Fruit fly (Drosophila melanogaster) whole organism, embryonic: ENCODE measurements around the gene CheB98a.
A peak's percentile ranks its signal among the peaks of the same experiment; 100 is the strongest.

Experiments used
- B-H2 ChIP-seq: fragments of 200-800 bp; sonication (Bioruptor generic); optimal IDR thresholded peaks from 2 replicates; lab custom pipeline; 2018; ENCODE audit warnings: missing biosample characterization, mild to moderate bottlenecking, missing genetic modification characterization
- CG11093 ChIP-seq: fragments of 200-800 bp; sonication (Bioruptor generic); IDR thresholded peaks from 3 replicates; pipeline ENCODE4 v1.3.6; 2022; ENCODE audit warnings: missing biosample characterization, missing genetic modification characterization
- CG11695 ChIP-seq: fragments of 200-800 bp; sonication (Bioruptor generic); IDR thresholded peaks from 3 replicates; pipeline ENCODE4 v1.3.6; 2022; ENCODE audit warnings: missing biosample characterization, missing genetic modification characterization
- CG11723 ChIP-seq: fragments of 200-800 bp; sonication (Bioruptor generic); optimal IDR thresholded peaks from 2 replicates; lab custom pipeline; 2017; ENCODE audit warnings: missing biosample characterization, mild to moderate bottlenecking, missing genetic modification characterization
- CG12236 ChIP-seq: fragments of 200-800 bp; sonication (Bioruptor generic); optimal IDR thresholded peaks from 2 replicates; lab custom pipeline; 2016; ENCODE audit warnings: missing biosample characterization, missing genetic modification characterization
- CG13775 ChIP-seq: fragments of 200-800 bp; sonication (Bioruptor generic); optimal IDR thresholded peaks from 3 replicates; lab custom pipeline; 2017; ENCODE audit warnings: missing biosample characterization, mild to moderate bottlenecking, missing genetic modification characterization
- CG13894 ChIP-seq: fragments of 200-800 bp; sonication (Bioruptor generic); optimal IDR thresholded peaks from 3 replicates; lab custom pipeline; 2018; ENCODE audit warnings: missing biosample characterization, mild to moderate bottlenecking, missing genetic modification characterization, moderate library complexity
- CG14441 ChIP-seq: fragments of 200-800 bp; sonication (Bioruptor generic); IDR thresholded peaks from 2 replicates; pipeline ENCODE4 v1.3.6; 2022; ENCODE audit warnings: missing biosample characterization, missing genetic modification characterization
- CG17361 ChIP-seq: fragments of 200-800 bp; sonication (Bioruptor generic); IDR thresholded peaks from 3 replicates; pipeline ENCODE4 v1.3.6; 2022; ENCODE audit warnings: missing biosample characterization, missing genetic modification characterization
- CG18599 ChIP-seq: fragments of 200-800 bp; sonication (Bioruptor generic); optimal IDR thresholded peaks from 3 replicates; lab custom pipeline; 2017; ENCODE audit warnings: missing biosample characterization, missing genetic modification characterization, mild to moderate bottlenecking, moderate library complexity, missing genetic modification reagents
- CG30020 ChIP-seq: fragments of 200-800 bp; optimal IDR thresholded peaks from 2 replicates; lab custom pipeline; 2019; ENCODE audit warnings: missing biosample characterization, mild to moderate bottlenecking, missing genetic modification characterization, moderate library complexity
- CG3065 ChIP-seq: fragments of 200-800 bp; sonication (Bioruptor generic); optimal IDR thresholded peaks from 2 replicates; lab custom pipeline; 2016; ENCODE audit warnings: missing biosample characterization, missing genetic modification characterization
- CG31388 ChIP-seq: fragments of 200-800 bp; sonication (Bioruptor generic); optimal IDR thresholded peaks from 2 replicates; lab custom pipeline; 2016; ENCODE audit warnings: missing biosample characterization, missing genetic modification characterization
- CG32532 ChIP-seq: fragments of 200-800 bp; sonication (Bioruptor generic); IDR thresholded peaks from 2 replicates; pipeline ENCODE4 v1.3.6; 2022; ENCODE audit warnings: missing biosample characterization, missing genetic modification characterization
- CG33213 ChIP-seq: fragments of 200-800 bp; sonication (Bioruptor generic); optimal IDR thresholded peaks from 3 replicates; lab custom pipeline; 2016; ENCODE audit warnings: missing biosample characterization, missing genetic modification characterization
- CG3726 ChIP-seq: fragments of 200-800 bp; sonication (Bioruptor generic); IDR thresholded peaks from 3 replicates; pipeline ENCODE4, ENCODE4 v1.3.6; 2022; ENCODE audit warnings: missing biosample characterization, missing genetic modification characterization
- CG4360 ChIP-seq: fragments of 200-800 bp; sonication (Bioruptor generic); IDR thresholded peaks from 2 replicates; pipeline ENCODE4 v1.3.6; 2022; ENCODE audit warnings: missing biosample characterization, missing genetic modification characterization
- CG4707 ChIP-seq: fragments of 200-800 bp; sonication (Bioruptor generic); optimal IDR thresholded peaks from 2 replicates; lab custom pipeline; 2018; ENCODE audit warnings: missing biosample characterization, mild to moderate bottlenecking, missing genetic modification characterization, moderate library complexity
- CG6175 ChIP-seq: fragments of 200-800 bp; sonication (Bioruptor generic); IDR thresholded peaks from 3 replicates; pipeline ENCODE4 v1.3.6; 2022; ENCODE audit warnings: missing biosample characterization, missing genetic modification characterization
- CG6689 ChIP-seq: fragments of 200-800 bp; sonication (Bioruptor generic); IDR thresholded peaks from 2 replicates; pipeline ENCODE4 v1.3.6; 2022; ENCODE audit warnings: missing biosample characterization, missing genetic modification characterization
- CG6854 ChIP-seq: fragments of 200-800 bp; sonication (Bioruptor generic); optimal IDR thresholded peaks from 3 replicates; lab custom pipeline; 2017; ENCODE audit warnings: missing biosample characterization, mild to moderate bottlenecking, missing genetic modification characterization
- CG7357 ChIP-seq: fragments of 200-800 bp; sonication (Bioruptor generic); IDR thresholded peaks from 3 replicates; pipeline ENCODE4 v1.3.6; 2022; ENCODE audit warnings: missing biosample characterization, missing genetic modification characterization
- CG7372 ChIP-seq: fragments of 200-800 bp; sonication (Bioruptor generic); IDR thresholded peaks from 2 replicates; pipeline ENCODE4 v1.3.6; 2022; ENCODE audit warnings: missing biosample characterization, missing genetic modification characterization
- CG8281 ChIP-seq: fragments of 200-800 bp; sonication (Bioruptor generic); optimal IDR thresholded peaks from 2 replicates; lab custom pipeline; 2018; ENCODE audit warnings: missing biosample characterization, mild to moderate bottlenecking, missing genetic modification characterization, moderate library complexity
- CG8944 ChIP-seq: fragments of 200-800 bp; sonication (Bioruptor generic); optimal IDR thresholded peaks from 3 replicates; lab custom pipeline; 2016; ENCODE audit warnings: missing biosample characterization, missing genetic modification characterization
- Deaf1 ChIP-seq: fragments of 200-800 bp; optimal IDR thresholded peaks from 3 replicates; lab custom pipeline; 2019; ENCODE audit warnings: missing biosample characterization, mild to moderate bottlenecking, missing genetic modification characterization, moderate library complexity
- GATAe ChIP-seq: fragments of 200-800 bp; sonication (Bioruptor generic); conservative IDR thresholded peaks from 2 replicates; pipeline ENCODE4 v1.3.6; 2022; ENCODE audit warnings: missing biosample characterization, missing genetic modification characterization
- Hmr ChIP-seq: fragments of 200-800 bp; sonication (Bioruptor generic); optimal IDR thresholded peaks from 3 replicates; lab custom pipeline; 2017; ENCODE audit warnings: mild to moderate bottlenecking, missing biosample characterization, missing genetic modification reagents, missing genetic modification characterization
- Lim3 ChIP-seq: fragments of 200-800 bp; sonication (Bioruptor generic); IDR thresholded peaks from 2 replicates; pipeline ENCODE4 v1.3.6; 2022; ENCODE audit warnings: missing biosample characterization, missing genetic modification characterization
- Pdp1 ChIP-seq, 2 experiments: fragments of 200-800 bp; sonication (Bioruptor generic); optimal IDR thresholded peaks; 3 replicates each; lab custom pipeline; 2016; ENCODE audit warnings: missing biosample characterization in 2 of 2, missing genetic modification characterization in 2 of 2, mild to moderate bottlenecking in 1 of 2, moderate library complexity in 1 of 2
- Sox102F ChIP-seq: fragments of 200-800 bp; sonication (Bioruptor generic); optimal IDR thresholded peaks from 2 replicates; lab custom pipeline; 2018; ENCODE audit warnings: missing biosample characterization, mild to moderate bottlenecking, missing genetic modification characterization, moderate library complexity
- Stat92E ChIP-seq, 3 experiments: fragments of >200 bp in 2 of 3; fragments of 200-800 bp in 1 of 3; sonication (Bioruptor generic) in 1 of 3; optimal IDR thresholded peaks; 2 replicates each; lab custom pipeline; 2017 to 2019; ENCODE audit warnings: missing biosample characterization in 3 of 3, missing genetic modification characterization in 3 of 3, mild to moderate bottlenecking in 1 of 3, moderate library complexity in 1 of 3
- bbx ChIP-seq: fragments of 200-800 bp; sonication (Bioruptor generic); IDR thresholded peaks from 2 replicates; pipeline ENCODE4 v1.3.6; 2022; ENCODE audit warnings: missing biosample characterization, missing genetic modification characterization; ENCODE audit not compliant: partially characterized antibody
- croc ChIP-seq: fragments of 200-800 bp; sonication (Bioruptor generic); conservative IDR thresholded peaks from 3 replicates; pipeline ENCODE4 v1.3.6; 2022; ENCODE audit warnings: missing biosample characterization, missing genetic modification characterization
- crp ChIP-seq, 2 experiments: fragments of 200-800 bp; sonication (Bioruptor generic); optimal IDR thresholded peaks; 2 replicates in 1 of 2; 3 replicates in 1 of 2; lab custom pipeline; 2017; ENCODE audit warnings: missing biosample characterization in 2 of 2, missing genetic modification characterization in 2 of 2, mild to moderate bottlenecking in 1 of 2, moderate library complexity in 1 of 2
- esg ChIP-seq: fragments of 200-800 bp; sonication (Bioruptor generic); conservative IDR thresholded peaks from 2 replicates; pipeline ENCODE4 v1.3.6; 2022; ENCODE audit warnings: missing biosample characterization, missing genetic modification characterization
- fd64A ChIP-seq: fragments of 200-800 bp; sonication (Bioruptor generic); optimal IDR thresholded peaks from 3 replicates; lab custom pipeline; 2018; ENCODE audit warnings: missing biosample characterization, mild to moderate bottlenecking, missing genetic modification characterization
- inv ChIP-seq: fragments of 200-800 bp; sonication (Bioruptor generic); IDR thresholded peaks from 2 replicates; pipeline ENCODE4 v1.3.6; 2022; ENCODE audit warnings: missing biosample characterization, missing genetic modification characterization; ENCODE audit not compliant: partially characterized antibody
- luna ChIP-seq: fragments of 200-800 bp; sonication (Bioruptor generic); optimal IDR thresholded peaks from 2 replicates; lab custom pipeline; 2016; ENCODE audit warnings: missing biosample characterization, missing genetic modification characterization
- mld ChIP-seq: fragments of 200-800 bp; sonication (Bioruptor generic); IDR thresholded peaks from 3 replicates; pipeline ENCODE4 v1.3.6; 2022; ENCODE audit warnings: missing biosample characterization, missing genetic modification characterization; ENCODE audit not compliant: partially characterized antibody
- p53 ChIP-seq: fragments of 200-800 bp; sonication (Bioruptor generic); optimal IDR thresholded peaks from 2 replicates; lab custom pipeline; 2016; ENCODE audit warnings: missing biosample characterization, missing genetic modification characterization
- pita ChIP-seq: fragments of 200-800 bp; sonication (Bioruptor generic); optimal IDR thresholded peaks from 2 replicates; lab custom pipeline; 2017; ENCODE audit warnings: missing biosample characterization, mild to moderate bottlenecking, missing genetic modification characterization
- psq ChIP-seq: fragments of 200-800 bp; sonication (Bioruptor generic); optimal IDR thresholded peaks from 2 replicates; lab custom pipeline; 2017; ENCODE audit warnings: missing biosample characterization, missing genetic modification characterization
- sd ChIP-seq: fragments of 200-800 bp; sonication (Bioruptor generic); optimal IDR thresholded peaks from 3 replicates; lab custom pipeline; 2018; ENCODE audit warnings: missing biosample characterization, mild to moderate bottlenecking, missing genetic modification characterization, moderate library complexity
- shn ChIP-seq: fragments of 200-800 bp; sonication (Bioruptor generic); optimal IDR thresholded peaks from 3 replicates; lab custom pipeline; 2016; ENCODE audit warnings: missing biosample characterization, missing genetic modification characterization
- sima ChIP-seq: fragments of 200-800 bp; sonication (Bioruptor generic); optimal IDR thresholded peaks from 2 replicates; lab custom pipeline; 2016; ENCODE audit warnings: missing biosample characterization, missing genetic modification characterization
- tup ChIP-seq: fragments of 200-800 bp; sonication (Bioruptor generic); optimal IDR thresholded peaks from 2 replicates; lab custom pipeline; 2016; ENCODE audit warnings: missing biosample characterization, mild to moderate bottlenecking, missing genetic modification characterization, moderate library complexity
- wek ChIP-seq: fragments of 200-800 bp; sonication (Bioruptor generic); optimal IDR thresholded peaks from 3 replicates; lab custom pipeline; 2018; ENCODE audit warnings: missing biosample characterization, mild to moderate bottlenecking, missing genetic modification characterization, moderate library complexity
- z ChIP-seq: fragments of 200-800 bp; sonication (Bioruptor generic); IDR thresholded peaks from 3 replicates; pipeline ENCODE4 v1.3.6; 2022; ENCODE audit warnings: missing biosample characterization, missing genetic modification characterization

Gene CheB98a

DNA sequence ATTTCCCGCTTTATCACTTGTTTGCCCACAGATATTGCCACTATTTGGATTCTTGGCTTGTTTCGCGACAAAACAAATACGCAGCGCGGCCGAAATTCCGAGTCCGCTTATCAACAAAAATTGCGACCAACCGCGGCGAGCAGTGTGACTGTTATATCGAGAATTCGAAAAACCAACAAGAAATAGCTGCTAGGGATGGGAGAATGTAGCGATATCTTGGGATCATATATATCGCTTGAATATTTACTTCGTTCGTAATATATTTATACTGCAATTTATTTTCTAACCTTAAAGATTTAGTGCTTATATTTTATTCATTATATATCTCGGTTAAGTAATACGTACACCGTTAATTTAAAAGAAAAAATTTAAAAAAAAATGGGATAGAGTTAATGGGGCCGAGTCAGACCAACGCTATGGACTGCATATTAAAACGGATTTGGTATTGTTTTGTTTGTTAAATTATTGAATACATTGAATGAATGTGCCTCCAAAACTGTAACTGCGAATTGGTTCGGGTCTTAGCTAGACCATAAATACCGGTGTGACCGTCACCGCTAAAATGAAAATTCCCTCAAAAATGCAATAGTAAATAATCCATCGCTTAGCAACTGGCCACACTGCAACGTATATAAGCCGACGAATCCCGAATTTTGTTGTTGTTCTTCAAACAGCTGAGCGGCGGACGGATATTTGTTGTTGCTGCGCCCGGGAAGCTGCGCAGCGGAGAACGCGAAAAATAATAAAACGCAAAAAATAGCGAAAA, 38.3 kb downstream of the CheB98a start, which contains the start of the genes Apc and spg (continued):
- TF ChIP-seq CG8281 (tag; lab: Kevin White, UChicago) (no peak), esg (GFP tag; lab: Robert Waterston, UW) (no peak), CG3065 (GFP tag; lab: Kevin White, UChicago) (no peak), CG18599 (peak; percentile 44), Stat92E (GFP tag; optimal IDR thresholded peaks at IDR 0.05; lab: Kevin White, UChicago) (peak in 1 of 3 experiments; percentile 65), tup (GFP tag; lab: Kevin White, UChicago) (no peak), CG8944 (no peak), CG11093 (GFP tag; lab: Robert Waterston, UW) (no peak), CG12236 (GFP tag; lab: Kevin White, UChicago) (no peak), GATAe (GFP tag; lab: Robert Waterston, UW) (no peak; the same call in 1 of the 2 replicates), mld (GFP tag; lab: Robert Waterston, UW) (0 out of 3 replicates have a peak, but pooled peaks have one; percentile 19), croc (GFP tag; lab: Robert Waterston, UW) (no peak), CG3726 (no peak), CG6175 (GFP tag; lab: Robert Waterston, UW) (no peak), p53 (GFP tag; lab: Kevin White, UChicago) (no peak), Deaf1 (tag; lab: Kevin White, UChicago) (peak; percentile 30), CG33213 (GFP tag; lab: Kevin White, UChicago) (peak; percentile 71), CG17361 (GFP tag; lab: Robert Waterston, UW) (peak; percentile 70), CG14441 (GFP tag; lab: Robert Waterston, UW) (no peak), Pdp1 (GFP tag; optimal IDR thresholded peaks at IDR 0.05; lab: Kevin White, UChicago) (peak; percentile 25 to 49), CG7357 (GFP tag; lab: Robert Waterston, UW) (no peak), CG6854 (peak; percentile 32), B-H2 (GFP tag; lab: Kevin White, UChicago) (peak; percentile 16), luna (no peak), CG30020 (tag; lab: Kevin White, UChicago) (peak; percentile 25), wek (peak; percentile 79), sd (tag; lab: Kevin White, UChicago) (peak; percentile 93), CG11723 (peak; percentile 51), z (GFP tag; lab: Robert Waterston, UW) (no peak), CG4360 (GFP tag; lab: Robert Waterston, UW) (peak; percentile 95), fd64A (GFP tag; lab: Kevin White, UChicago) (no peak), CG6689 (GFP tag; lab: Robert Waterston, UW) (0 out of 2 replicates have a peak, but pooled peaks have one; percentile 10), CG31388 (no peak), shn (GFP tag; lab: Kevin White, UChicago) (no peak), bbx (peak; percentile 78), pita (GFP tag; lab: Kevin White, UChicago) (peak; percentile 82), Lim3 (GFP tag; lab: Robert Waterston, UW) (no peak), Sox102F (GFP tag; lab: Kevin White, UChicago) (peak; percentile 17), inv (GFP tag; lab: Robert Waterston, UW) (peak; percentile 61), CG4707 (GFP tag; lab: Kevin White, UChicago) (peak; percentile 71), CG32532 (GFP tag; lab: Robert Waterston, UW) (peak; percentile 7), sima (no peak), CG11695 (GFP tag; lab: Robert Waterston, UW) (peak; percentile 50; the same call in 2 of the 3 replicates), psq (GFP tag; lab: Kevin White, UChicago) (no peak), CG13775 (GFP tag; lab: Kevin White, UChicago) (peak; percentile 3), crp (GFP tag; optimal IDR thresholded peaks at IDR 0.05; lab: Kevin White, UChicago) (peak; percentile 11 to 85), CG7372 (no peak), CG13894 (peak; percentile 33), Hmr (GFP tag; lab: Kevin White, UChicago) (peak; percentile 63)
